Fruit fly (Drosophila melanogaster) whole organism, embryonic: Measurements from ENCODE around the gene CG33346.
A peak's percentile ranks its signal among the peaks of the same experiment; 100 is the strongest.

ENCODE experiments used
- Ada2b ChIP-seq: fragments of 200-800 bp; sonication (Bioruptor generic); IDR thresholded peaks from 2 replicates; pipeline ENCODE4 v1.3.6; 2022; ENCODE audit warnings: missing biosample characterization, missing genetic modification characterization
- BtbVII ChIP-seq: fragments of 200-800 bp; sonication (Bioruptor generic); optimal IDR thresholded peaks from 3 replicates; lab custom pipeline; 2017; ENCODE audit warnings: missing biosample characterization, mild to moderate bottlenecking, missing genetic modification characterization
- Bteb2 ChIP-seq: fragments of 200-800 bp; sonication (Bioruptor generic); optimal IDR thresholded peaks from 2 replicates; lab custom pipeline; 2016; ENCODE audit warnings: missing biosample characterization, missing genetic modification characterization
- CG10462 ChIP-seq: fragments of 200-800 bp; sonication (Bioruptor generic); optimal IDR thresholded peaks from 2 replicates; lab custom pipeline; 2016; ENCODE audit warnings: missing biosample characterization, missing genetic modification characterization
- CG10959 ChIP-seq: fragments of 200-800 bp; sonication (Bioruptor generic); IDR thresholded peaks from 2 replicates; pipeline ENCODE4 v1.3.6; 2022; ENCODE audit warnings: missing biosample characterization, missing genetic modification characterization
- CG10979 ChIP-seq: fragments of 200-800 bp; sonication (Bioruptor generic); optimal IDR thresholded peaks from 2 replicates; lab custom pipeline; 2018; ENCODE audit warnings: missing biosample characterization, mild to moderate bottlenecking, missing genetic modification characterization, moderate library complexity
- CG11398 ChIP-seq: fragments of 200-800 bp; sonication (Bioruptor generic); optimal IDR thresholded peaks from 2 replicates; lab custom pipeline; 2016; ENCODE audit warnings: missing biosample characterization, missing genetic modification characterization
- CG11695 ChIP-seq: fragments of 200-800 bp; sonication (Bioruptor generic); IDR thresholded peaks from 3 replicates; pipeline ENCODE4 v1.3.6; 2022; ENCODE audit warnings: missing biosample characterization, missing genetic modification characterization
- CG12071 ChIP-seq: fragments of 200-800 bp; sonication (Bioruptor generic); optimal IDR thresholded peaks from 3 replicates; lab custom pipeline; 2018; ENCODE audit warnings: missing biosample characterization, mild to moderate bottlenecking, missing genetic modification characterization
- CG12299 ChIP-seq: fragments of 200-800 bp; sonication (Bioruptor generic); optimal IDR thresholded peaks from 2 replicates; lab custom pipeline; 2018; ENCODE audit warnings: missing biosample characterization, mild to moderate bottlenecking, missing genetic modification characterization
- CG3065 ChIP-seq: fragments of 200-800 bp; sonication (Bioruptor generic); optimal IDR thresholded peaks from 2 replicates; lab custom pipeline; 2016; ENCODE audit warnings: missing biosample characterization, missing genetic modification characterization
- CG32772 ChIP-seq: fragments of 200-800 bp; sonication (Bioruptor generic); IDR thresholded peaks from 2 replicates; pipeline ENCODE4 v1.3.6; 2022; ENCODE audit warnings: missing biosample characterization, missing genetic modification characterization
- CG5245 ChIP-seq: fragments of 200-800 bp; sonication (Bioruptor generic); optimal IDR thresholded peaks from 3 replicates; lab custom pipeline; 2016; ENCODE audit warnings: missing biosample characterization, missing genetic modification characterization
- CG7357 ChIP-seq: fragments of 200-800 bp; sonication (Bioruptor generic); IDR thresholded peaks from 3 replicates; pipeline ENCODE4 v1.3.6; 2022; ENCODE audit warnings: missing biosample characterization, missing genetic modification characterization
- CG9817 ChIP-seq: fragments of 200-800 bp; sonication (Bioruptor generic); optimal IDR thresholded peaks from 2 replicates; lab custom pipeline; 2018; ENCODE audit warnings: missing biosample characterization, mild to moderate bottlenecking, missing genetic modification characterization, moderate library complexity
- CHES-1-like ChIP-seq: fragments of 200-800 bp; sonication (Bioruptor generic); optimal IDR thresholded peaks from 2 replicates; lab custom pipeline; 2016; ENCODE audit warnings: missing biosample characterization, missing genetic modification characterization
- Dfd ChIP-seq, 2 experiments: fragments of >200 bp; optimal IDR thresholded peaks; 2 replicates each; lab custom pipeline; 2017; ENCODE audit warnings: missing biosample characterization in 2 of 2, missing genetic modification characterization in 2 of 2
- Dll ChIP-seq: fragments of 200-800 bp; sonication (Bioruptor generic); IDR thresholded peaks from 4 replicates; pipeline ENCODE4 v1.3.6; 2022; ENCODE audit warnings: missing biosample characterization, missing genetic modification characterization; ENCODE audit not compliant: partially characterized antibody
- Drgx ChIP-seq: fragments of 200-800 bp; sonication (Bioruptor generic); IDR thresholded peaks from 2 replicates; pipeline ENCODE4 v1.3.6; 2022; ENCODE audit warnings: missing biosample characterization, missing genetic modification characterization
- E2f1 ChIP-seq: fragments of 200-800 bp; sonication (Bioruptor generic); IDR thresholded peaks from 2 replicates; pipeline ENCODE4 v1.3.6; 2022; ENCODE audit warnings: missing biosample characterization, missing genetic modification characterization
- ERR ChIP-seq: fragments of 200-800 bp; sonication (Bioruptor generic); optimal IDR thresholded peaks from 2 replicates; lab custom pipeline; 2016; ENCODE audit warnings: missing biosample characterization, missing genetic modification characterization
- HLH3B ChIP-seq: fragments of 200-800 bp; sonication (Bioruptor generic); IDR thresholded peaks from 2 replicates; pipeline ENCODE4 v1.3.6; 2022; ENCODE audit warnings: missing biosample characterization, missing genetic modification characterization
- Hmx ChIP-seq: fragments of 200-800 bp; sonication (Bioruptor generic); optimal IDR thresholded peaks from 2 replicates; lab custom pipeline; 2016; ENCODE audit warnings: missing biosample characterization, missing genetic modification characterization
- Nf-YA ChIP-seq: fragments of 200-800 bp; sonication (Bioruptor generic); IDR thresholded peaks from 2 replicates; pipeline ENCODE4 v1.3.6; 2022; ENCODE audit warnings: missing biosample characterization, missing genetic modification characterization
- Oaz ChIP-seq: fragments of 200-800 bp; sonication (Bioruptor generic); IDR thresholded peaks from 2 replicates; pipeline ENCODE4 v1.3.6; 2022; ENCODE audit warnings: missing biosample characterization, missing genetic modification characterization
- Spps ChIP-seq: fragments of 200-800 bp; sonication (Bioruptor generic); optimal IDR thresholded peaks from 2 replicates; lab custom pipeline; 2018; ENCODE audit warnings: missing biosample characterization, mild to moderate bottlenecking, missing genetic modification characterization
- Sry-δ ChIP-seq: fragments of 200-800 bp; sonication (Bioruptor generic); optimal IDR thresholded peaks from 2 replicates; lab custom pipeline; 2016; ENCODE audit warnings: missing biosample characterization, missing genetic modification characterization
- Stat92E ChIP-seq, 3 experiments: fragments of >200 bp in 2 of 3; fragments of 200-800 bp in 1 of 3; sonication (Bioruptor generic) in 1 of 3; optimal IDR thresholded peaks; 2 replicates each; lab custom pipeline; 2017 to 2019; ENCODE audit warnings: missing biosample characterization in 3 of 3, missing genetic modification characterization in 3 of 3, mild to moderate bottlenecking in 1 of 3, moderate library complexity in 1 of 3
- Taf1 ChIP-seq: fragments of 200-800 bp; sonication (Bioruptor generic); IDR thresholded peaks from 2 replicates; pipeline ENCODE4 v1.3.6; 2022; ENCODE audit warnings: missing biosample characterization, missing genetic modification characterization
- ac ChIP-seq: fragments of 200-800 bp; sonication (Bioruptor generic); optimal IDR thresholded peaks from 3 replicates; lab custom pipeline; 2017; ENCODE audit warnings: missing biosample characterization, mild to moderate bottlenecking, missing genetic modification characterization
- al ChIP-seq: fragments of 200-800 bp; sonication (Bioruptor generic); IDR thresholded peaks from 2 replicates; pipeline ENCODE4 v1.3.6; 2022; ENCODE audit warnings: missing biosample characterization, missing genetic modification characterization
- ash1 ChIP-seq: fragments of 200-800 bp; sonication (Bioruptor generic); optimal IDR thresholded peaks from 2 replicates; lab custom pipeline; 2018; ENCODE audit warnings: missing biosample characterization, mild to moderate bottlenecking, missing genetic modification characterization
- bigmax ChIP-seq: fragments of 200-800 bp; sonication (Bioruptor generic); optimal IDR thresholded peaks from 2 replicates; lab custom pipeline; 2018; ENCODE audit warnings: missing biosample characterization, mild to moderate bottlenecking, missing genetic modification characterization
- ci ChIP-seq: fragments of 200-800 bp; sonication (Bioruptor generic); IDR thresholded peaks from 3 replicates; pipeline ENCODE4 v1.3.6; 2022; ENCODE audit warnings: missing biosample characterization, missing genetic modification characterization
- danr ChIP-seq: fragments of 200-800 bp; sonication (Bioruptor generic); IDR thresholded peaks from 2 replicates; pipeline ENCODE4 v1.3.6; 2022; ENCODE audit warnings: missing biosample characterization, missing genetic modification characterization
- emc ChIP-seq: fragments of 200-800 bp; sonication (Bioruptor generic); optimal IDR thresholded peaks from 2 replicates; lab custom pipeline; 2016; ENCODE audit warnings: missing biosample characterization, missing genetic modification characterization
- ems ChIP-seq: fragments of 200-800 bp; sonication (Bioruptor generic); optimal IDR thresholded peaks from 3 replicates; lab custom pipeline; 2016; ENCODE audit warnings: missing biosample characterization, missing genetic modification characterization
- ftz-f1 ChIP-seq: fragments of 200-800 bp; sonication (Bioruptor generic); optimal IDR thresholded peaks from 2 replicates; lab custom pipeline; 2016; ENCODE audit warnings: missing biosample characterization, missing genetic modification characterization
- h ChIP-seq: fragments of >200 bp; optimal IDR thresholded peaks from 2 replicates; lab custom pipeline; 2017
- hbn ChIP-seq: fragments of 200-800 bp; sonication (Bioruptor generic); IDR thresholded peaks from 2 replicates; pipeline ENCODE4 v1.3.6; 2022; ENCODE audit warnings: missing biosample characterization, missing genetic modification characterization; ENCODE audit not compliant: partially characterized antibody
- insv ChIP-seq, 2 experiments: fragments of 200-800 bp; sonication (Bioruptor generic); optimal IDR thresholded peaks; 3 replicates each; lab custom pipeline; 2016 to 2018; ENCODE audit warnings: missing biosample characterization in 2 of 2, missing genetic modification characterization in 2 of 2
- luna ChIP-seq: fragments of 200-800 bp; sonication (Bioruptor generic); optimal IDR thresholded peaks from 2 replicates; lab custom pipeline; 2016; ENCODE audit warnings: missing biosample characterization, missing genetic modification characterization
- onecut ChIP-seq: fragments of 200-800 bp; sonication (Bioruptor generic); IDR thresholded peaks from 2 replicates; pipeline ENCODE4 v1.3.6; 2022; ENCODE audit warnings: missing biosample characterization, missing genetic modification characterization
- sc ChIP-seq, 3 experiments: fragments of >200 bp in 2 of 3; fragments of 200-800 bp in 1 of 3; sonication (Bioruptor generic) in 1 of 3; optimal IDR thresholded peaks; 2 replicates in 2 of 3; 3 replicates in 1 of 3; lab custom pipeline; 2017; ENCODE audit warnings: mild to moderate bottlenecking in 1 of 3, missing biosample characterization in 1 of 3, missing genetic modification characterization in 1 of 3, missing genetic modification reagents in 1 of 3
- tio ChIP-seq: fragments of 200-800 bp; sonication (Bioruptor generic); optimal IDR thresholded peaks from 2 replicates; lab custom pipeline; 2017; ENCODE audit warnings: missing biosample characterization, missing genetic modification characterization, inconsistent platforms
- toy ChIP-seq: fragments of 200-800 bp; sonication (Bioruptor generic); IDR thresholded peaks from 2 replicates; pipeline ENCODE4 v1.3.6; 2022; ENCODE audit warnings: missing biosample characterization, missing genetic modification characterization
- trh ChIP-seq: fragments of 200-800 bp; sonication (Bioruptor generic); optimal IDR thresholded peaks from 2 replicates; lab custom pipeline; 2016; ENCODE audit warnings: missing biosample characterization, missing genetic modification characterization
- wdn ChIP-seq: fragments of 200-800 bp; sonication (Bioruptor generic); IDR thresholded peaks from 2 replicates; pipeline ENCODE4 v1.3.6; 2022; ENCODE audit warnings: missing biosample characterization, missing genetic modification characterization
- wek ChIP-seq: fragments of 200-800 bp; sonication (Bioruptor generic); optimal IDR thresholded peaks from 3 replicates; lab custom pipeline; 2018; ENCODE audit warnings: missing biosample characterization, mild to moderate bottlenecking, missing genetic modification characterization, moderate library complexity
- zf30C ChIP-seq: fragments of 200-800 bp; sonication (Bioruptor generic); optimal IDR thresholded peaks from 3 replicates; lab custom pipeline; 2018; ENCODE audit warnings: missing biosample characterization, mild to moderate bottlenecking, missing genetic modification characterization
- zfh2 ChIP-seq: fragments of 200-800 bp; sonication (Bioruptor generic); optimal IDR thresholded peaks from 2 replicates; lab custom pipeline; 2016; ENCODE audit warnings: missing biosample characterization, missing genetic modification characterization

Gene CG33346

DNA sequence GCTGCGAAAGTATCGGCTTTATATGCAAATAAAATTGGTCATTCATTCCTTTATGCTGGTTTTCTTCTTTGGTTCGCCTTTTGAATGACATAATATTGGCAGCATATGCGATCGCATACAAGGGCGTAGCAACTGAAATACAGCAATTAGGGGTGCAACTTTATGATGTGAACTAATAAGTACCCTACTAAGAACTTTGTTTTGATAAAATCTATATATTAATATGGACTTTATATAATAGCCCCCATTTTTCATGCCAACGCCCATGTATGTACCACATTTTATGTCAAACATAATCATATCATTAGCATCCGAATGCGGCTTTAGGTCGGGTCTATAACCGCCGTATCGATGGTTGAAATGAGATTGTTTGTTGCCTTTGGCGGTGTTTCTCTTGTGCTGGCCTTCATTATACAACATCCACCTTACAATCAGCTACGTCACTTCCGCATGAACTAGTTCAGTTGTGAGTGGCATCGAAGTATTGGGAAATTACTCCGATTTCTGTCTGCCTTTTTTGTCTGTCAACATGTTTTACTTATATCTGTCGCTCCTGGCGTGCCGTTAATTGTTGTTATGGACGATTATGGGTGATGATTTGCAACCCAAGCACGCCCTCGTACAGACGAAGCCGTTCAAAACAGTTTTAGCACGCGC lies 8.0 kb downstream of the CG33346 start (continued):
- no peak for TF ChIP-seq tio (GFP tag; lab: Kevin White, UChicago)
- no peak for TF ChIP-seq Bteb2 (GFP tag; lab: Kevin White, UChicago)
- no peak for TF ChIP-seq emc (GFP tag; lab: Kevin White, UChicago)
- TF ChIP-seq ems: peak; percentile 1
- peak; percentile 59 for TF ChIP-seq Ada2b (GFP tag; lab: Robert Waterston, UW)
- TF ChIP-seq insv (GFP tag; optimal IDR thresholded peaks at IDR 0.05; lab: Kevin White, UChicago): no peak
- no peak for TF ChIP-seq sc (optimal IDR thresholded peaks at IDR 0.05; lab: Kevin White, UChicago)
- TF ChIP-seq sc (GFP tag; optimal IDR thresholded peaks at IDR 0.05; lab: Kevin White, UChicago): no peak
- no peak for TF ChIP-seq CG5245 (GFP tag; lab: Kevin White, UChicago)
- TF ChIP-seq CG11398 (GFP tag; lab: Kevin White, UChicago): no peak
- TF ChIP-seq Hmx: no peak
- TF ChIP-seq ac: no peak
- no peak for TF ChIP-seq Dll (GFP tag; lab: Robert Waterston, UW)
- TF ChIP-seq toy (GFP tag; lab: Robert Waterston, UW): no peak
- peak; percentile 62; the same call in 1 of the 2 replicates for TF ChIP-seq al (GFP tag; lab: Robert Waterston, UW)
- peak; percentile 59 for TF ChIP-seq CG9817 (tag; lab: Kevin White, UChicago)
- no peak for TF ChIP-seq Stat92E (GFP tag; optimal IDR thresholded peaks at IDR 0.05; lab: Kevin White, UChicago)
- TF ChIP-seq E2f1: peak; percentile 73
- TF ChIP-seq BtbVII (GFP tag; lab: Kevin White, UChicago): peak; percentile 14
- TF ChIP-seq Sry-δ: no peak
- peak; percentile 20; the same call in 1 of the 2 replicates for TF ChIP-seq CG32772 (GFP tag; lab: Robert Waterston, UW)
- 0 out of 2 replicates have a peak, but pooled peaks have one; percentile 23 for TF ChIP-seq onecut (GFP tag; lab: Robert Waterston, UW)
- no peak for TF ChIP-seq ftz-f1
- peak; percentile 60; the same call in 2 of the 3 replicates for TF ChIP-seq CG11695 (GFP tag; lab: Robert Waterston, UW)
- peak; percentile 47; the same call in 1 of the 2 replicates for TF ChIP-seq Oaz (GFP tag; lab: Robert Waterston, UW)
- TF ChIP-seq bigmax (GFP tag; lab: Kevin White, UChicago): no peak
- TF ChIP-seq CG10959: no peak
- TF ChIP-seq CG10979 (tag; lab: Kevin White, UChicago): no peak
- TF ChIP-seq Drgx (GFP tag; lab: Robert Waterston, UW): no peak
- no peak for TF ChIP-seq trh
- 0 out of 2 replicates have a peak, but pooled peaks have one; percentile 11 for TF ChIP-seq wdn (GFP tag; lab: Robert Waterston, UW)
- no peak for TF ChIP-seq Dfd (GFP tag; optimal IDR thresholded peaks at IDR 0.05; lab: Kevin White, UChicago)
- TF ChIP-seq CG7357 (GFP tag; lab: Robert Waterston, UW): no peak
- TF ChIP-seq ERR (GFP tag; lab: Kevin White, UChicago): no peak
- peak; percentile 38 for TF ChIP-seq CG12071 (GFP tag; lab: Kevin White, UChicago)
- no peak for TF ChIP-seq h (lab: Kevin White, UChicago)
- TF ChIP-seq zfh2: peak; percentile 40
- no peak for TF ChIP-seq CG12299 (tag; lab: Kevin White, UChicago)
- no peak for TF ChIP-seq CHES-1-like (GFP tag; lab: Kevin White, UChicago)
- TF ChIP-seq ci (GFP tag; lab: Robert Waterston, UW): no peak
- TF ChIP-seq Nf-YA: no peak
- no peak for TF ChIP-seq zf30C
- TF ChIP-seq CG3065 (GFP tag; lab: Kevin White, UChicago): no peak
- no peak for TF ChIP-seq CG10462
- TF ChIP-seq HLH3B (GFP tag; lab: Robert Waterston, UW): peak; percentile 64
- TF ChIP-seq hbn (GFP tag; lab: Robert Waterston, UW): no peak
- 0 out of 2 replicates have a peak, but pooled peaks have one; percentile 43 for TF ChIP-seq Taf1
- no peak for TF ChIP-seq Spps
- no peak for TF ChIP-seq ash1
- TF ChIP-seq luna (GFP tag; lab: Kevin White, UChicago): no peak
- TF ChIP-seq wek (GFP tag; lab: Kevin White, UChicago): no peak
- peak; percentile 42; the same call in 1 of the 2 replicates for TF ChIP-seq danr (GFP tag; lab: Robert Waterston, UW)
